Fruit fly (Drosophila melanogaster): ENCODE results near the gene CG31676.

CG31676 gene

DNA sequence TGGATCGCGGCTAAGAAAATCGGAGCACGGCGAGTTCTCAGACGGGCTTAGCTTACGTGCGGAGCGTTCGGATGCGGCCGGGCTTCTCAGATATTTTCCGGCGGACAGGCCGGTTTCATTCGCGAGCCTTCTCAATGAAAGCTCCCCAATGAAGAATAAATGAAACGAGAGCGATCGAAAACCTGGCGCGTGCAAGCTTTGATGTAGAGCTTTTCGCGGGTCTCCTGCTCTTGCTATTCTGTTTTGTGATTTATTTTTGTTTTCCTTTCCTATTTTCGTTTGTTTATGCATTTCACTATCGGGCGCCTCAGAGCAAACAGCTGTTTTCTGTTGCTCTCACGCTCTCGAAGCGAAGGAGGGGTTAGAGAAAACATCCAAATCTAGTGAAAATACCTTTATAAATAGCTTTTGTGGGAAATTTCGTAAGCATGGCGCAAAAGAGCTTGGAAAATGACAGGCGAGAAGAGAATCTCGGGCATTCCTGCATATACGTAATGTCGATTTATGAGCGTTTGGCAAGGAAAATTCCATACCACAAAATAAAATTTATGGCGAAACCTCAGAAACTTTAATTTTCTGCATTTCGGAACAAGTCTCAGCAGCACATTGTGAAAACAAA is 45.4 kb downstream of the CG31676 start (continued):
- TF ChIP-seq stc (GFP tag; IDR thresholded peaks at IDR 0.05) = no peak
- 0 out of 3 replicates have a peak, but pooled peaks have one; percentile 22 for TF ChIP-seq Dbx (GFP tag; IDR thresholded peaks at IDR 0.05)
- TF ChIP-seq sd (tag; optimal IDR thresholded peaks at IDR 0.05) = peak; percentile 92
- TF ChIP-seq CrebB (tag; optimal IDR thresholded peaks at IDR 0.05) = no peak
- TF ChIP-seq CG11093 (GFP tag; IDR thresholded peaks at IDR 0.05) = no peak
- peak; percentile 78 for TF ChIP-seq CG12769 (tag; optimal IDR thresholded peaks at IDR 0.05)
- TF ChIP-seq CG4707 (GFP tag; optimal IDR thresholded peaks at IDR 0.05) = peak; percentile 27
- no peak; the same call in 2 of the 3 replicates for TF ChIP-seq CG34224 (GFP tag; IDR thresholded peaks at IDR 0.05; ENCODE audit: partially characterized antibody)
- no peak for TF ChIP-seq CG14860 (GFP tag; IDR thresholded peaks at IDR 0.05; ENCODE audit: partially characterized antibody)
- TF ChIP-seq CG12659 (GFP tag; optimal IDR thresholded peaks at IDR 0.05) = no peak
- no peak for TF ChIP-seq CG12071 (GFP tag; optimal IDR thresholded peaks at IDR 0.05)
- no peak for TF ChIP-seq CG13894 (tag; optimal IDR thresholded peaks at IDR 0.05)
- no peak for TF ChIP-seq CG4617 (GFP tag; optimal IDR thresholded peaks at IDR 0.05; ENCODE audit: borderline replicate concordance)
- no peak for TF ChIP-seq Lhr (GFP tag; optimal IDR thresholded peaks at IDR 0.05)
- TF ChIP-seq ato (GFP tag; IDR thresholded peaks at IDR 0.05; ENCODE audit: partially characterized antibody) = no peak
- TF ChIP-seq CG15011 (GFP tag; optimal IDR thresholded peaks at IDR 0.05) = no peak
- no peak for TF ChIP-seq Ptx1 (GFP tag; IDR thresholded peaks at IDR 0.05)
- no peak for TF ChIP-seq CG2129 (GFP tag; IDR thresholded peaks at IDR 0.05; ENCODE audit: partially characterized antibody)
- TF ChIP-seq crc (GFP tag; optimal IDR thresholded peaks at IDR 0.05) = no peak
- TF ChIP-seq HLHmδ (GFP tag; optimal IDR thresholded peaks at IDR 0.05) = no peak
- no peak for TF ChIP-seq Dp (GFP tag; optimal IDR thresholded peaks at IDR 0.05)
- no peak for TF ChIP-seq CG7963 (GFP tag; IDR thresholded peaks at IDR 0.05; ENCODE audit: partially characterized antibody)
- 0 out of 2 replicates have a peak, but pooled peaks have one; percentile 6 for TF ChIP-seq CG42726 (GFP tag; IDR thresholded peaks at IDR 0.05; ENCODE audit: partially characterized antibody)
- TF ChIP-seq mld (GFP tag; IDR thresholded peaks at IDR 0.05; ENCODE audit: partially characterized antibody) = no peak
- TF ChIP-seq emc (GFP tag; optimal IDR thresholded peaks at IDR 0.05) = no peak
- TF ChIP-seq Bteb2 (GFP tag; optimal IDR thresholded peaks at IDR 0.05) = no peak
- no peak for TF ChIP-seq CG10959 (GFP tag; IDR thresholded peaks at IDR 0.05)
- TF ChIP-seq grn (GFP tag; optimal IDR thresholded peaks at IDR 0.05) = no peak
- TF ChIP-seq ERR (GFP tag; optimal IDR thresholded peaks at IDR 0.05) = peak; percentile 18
- peak; percentile 31 to 57 for TF ChIP-seq Trl (optimal IDR thresholded peaks at IDR 0.05)
- TF ChIP-seq Trl (GFP tag; optimal IDR thresholded peaks at IDR 0.05) = no peak
- no peak for TF ChIP-seq Hand (GFP tag; optimal IDR thresholded peaks at IDR 0.05)
- no peak for TF ChIP-seq bab2 (GFP tag; optimal IDR thresholded peaks at IDR 0.05)
- TF ChIP-seq CG13624 (GFP tag; optimal IDR thresholded peaks at IDR 0.05) = no peak
- TF ChIP-seq Dip3 (GFP tag; optimal IDR thresholded peaks at IDR 0.05) = no peak
- no peak for TF ChIP-seq CG4360 (GFP tag; IDR thresholded peaks at IDR 0.05)
- no peak for TF ChIP-seq zen (tag; optimal IDR thresholded peaks at IDR 0.05)
- no peak for TF ChIP-seq ind (GFP tag; optimal IDR thresholded peaks at IDR 0.05)
- TF ChIP-seq bbx (GFP tag; IDR thresholded peaks at IDR 0.05; ENCODE audit: partially characterized antibody) = peak; percentile 32; the same call in 1 of the 2 replicates
- peak; percentile 30 for TF ChIP-seq Med (GFP tag)
- TF ChIP-seq hkb (optimal IDR thresholded peaks at IDR 0.05) = no peak
- no peak for TF ChIP-seq hkb (GFP tag; IDR thresholded peaks at IDR 0.05)
- TF ChIP-seq chinmo (GFP tag; IDR thresholded peaks at IDR 0.05; ENCODE audit: partially characterized antibody) = peak; percentile 90; the same call in 3 of the 4 replicates
- peak; percentile 53 for TF ChIP-seq sug (tag; optimal IDR thresholded peaks at IDR 0.05)
- no peak for TF ChIP-seq CG10462 (GFP tag; optimal IDR thresholded peaks at IDR 0.05)
- TF ChIP-seq tx (GFP tag; optimal IDR thresholded peaks at IDR 0.05) = no peak
- TF ChIP-seq HHEX (GFP tag; optimal IDR thresholded peaks at IDR 0.05) = no peak
- TF ChIP-seq lab (GFP tag; optimal IDR thresholded peaks at IDR 0.05) = peak; percentile 39
- no peak for TF ChIP-seq CG13775 (GFP tag; optimal IDR thresholded peaks at IDR 0.05)

All from whole organism, embryonic.